Worm (Caenorhabditis elegans): ENCODE data around the gene set-28.

- TF ChIP-seq dao-5 (tag; optimal IDR thresholded peaks at IDR 0.05) (no peak), him-1 (tag; optimal IDR thresholded peaks at IDR 0.05) (no peak)
Measured at ce11 chrX:196403-196802, 19.0 kb downstream of the set-28 start.
